Worm (Caenorhabditis elegans): Measurements from ENCODE around the gene best-12.

- TF ChIP-seq hlh-30 (tag; optimal IDR thresholded peaks at IDR 0.05; ENCODE audit: insufficient read depth) (no peak), nhr-11 (tag; optimal IDR thresholded peaks at IDR 0.05) (no peak), nhr-25 (tag; optimal IDR thresholded peaks at IDR 0.05; ENCODE audit: borderline replicate concordance, insufficient read depth) (no peak), pqm-1 (tag; optimal IDR thresholded peaks at IDR 0.05) (peak; percentile 74), egl-43 (GFP tag; IDR thresholded peaks at IDR 0.05) (no peak), nhr-28 (tag; optimal IDR thresholded peaks at IDR 0.05) (peak; percentile 84), mxl-3 (GFP tag; optimal IDR thresholded peaks at IDR 0.05) (no peak), hlh-11 (tag; optimal IDR thresholded peaks at IDR 0.05) (no peak), mes-2 (tag; optimal IDR thresholded peaks at IDR 0.05; ENCODE audit: poor library complexity, severe bottlenecking) (no peak), hmg-1.1 (GFP tag; IDR thresholded peaks at IDR 0.05) (no peak), daf-16 (GFP tag; optimal IDR thresholded peaks at IDR 0.05) (no peak), daf-16 (tag; optimal IDR thresholded peaks at IDR 0.05) (peak; percentile 42), ama-1 (optimal IDR thresholded peaks at IDR 0.05) (no peak), unc-39 (tag; optimal IDR thresholded peaks at IDR 0.05) (no peak), ces-1 (GFP tag; optimal IDR thresholded peaks at IDR 0.05) (no peak)
Measured at ce11 chrV:16080039-16080438, 30.8 kb downstream of the best-12 start.

All from whole organism, L4 larva.